Worm (Caenorhabditis elegans): Measurements from ENCODE around the gene cht-2.

DNA sequence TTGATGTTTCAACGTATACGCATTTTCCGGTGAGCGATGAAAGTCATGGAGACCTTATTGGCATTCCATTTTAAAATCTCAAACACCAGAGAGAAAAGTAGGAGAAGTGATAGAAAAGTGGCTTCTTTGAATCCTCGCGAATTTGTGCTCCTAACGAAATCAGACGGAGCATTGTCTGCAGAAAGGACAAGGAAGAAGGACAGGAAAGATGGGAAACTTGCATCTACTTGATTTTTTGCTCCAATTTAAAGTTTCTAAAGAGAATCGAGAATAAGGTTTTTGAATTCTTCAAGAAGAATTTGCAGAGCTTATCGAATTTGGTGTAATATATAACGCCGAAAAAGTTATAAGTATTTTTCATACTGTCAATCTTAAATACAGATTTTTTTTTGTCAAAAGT, 30.4 kb downstream of the cht-2 start:
- TF ChIP-seq pqm-1 (tag; optimal IDR thresholded peaks at IDR 0.05) (no peak), sox-4 (tag; optimal IDR thresholded peaks at IDR 0.05) (no peak), odd-2 (tag; optimal IDR thresholded peaks at IDR 0.05) (no peak), hlh-8 (tag; optimal IDR thresholded peaks at IDR 0.05) (no peak), elt-4 (tag; optimal IDR thresholded peaks at IDR 0.05) (no peak), ceh-2 (tag; optimal IDR thresholded peaks at IDR 0.05) (no peak), elt-2 (tag; optimal IDR thresholded peaks at IDR 0.05) (no peak), F13H6.1 (tag; optimal IDR thresholded peaks at IDR 0.05) (no peak), rnt-1 (tag; optimal IDR thresholded peaks at IDR 0.05) (no peak), ama-1 (optimal IDR thresholded peaks at IDR 0.05) (no peak), ceh-48 (tag; optimal IDR thresholded peaks at IDR 0.05) (no peak), dve-1 (tag; optimal IDR thresholded peaks at IDR 0.05) (no peak), ceh-31 (tag; optimal IDR thresholded peaks at IDR 0.05) (no peak)

All from whole organism, late embryonic.